Fruit fly (Drosophila melanogaster): ENCODE results near the gene iPLA2-VIA.
A peak's percentile ranks its signal among the peaks of the same experiment; 100 is the strongest.

iPLA2-VIA gene

dm6 chr3L:9897164-9897783 lies 33.1 kb upstream of the iPLA2-VIA start (continued):
- TF ChIP-seq gem (tag; optimal IDR thresholded peaks at IDR 0.05) (peak; percentile 34), CG32772 (GFP tag; IDR thresholded peaks at IDR 0.05) (no peak), bsh (GFP tag; optimal IDR thresholded peaks at IDR 0.05) (peak in 1 of 2 experiments; percentile 9), sd (tag; optimal IDR thresholded peaks at IDR 0.05) (peak; percentile 35), lab (GFP tag; optimal IDR thresholded peaks at IDR 0.05) (peak; percentile 21), CG10366 (GFP tag; IDR thresholded peaks at IDR 0.05) (peak; percentile 28; the same call in 1 of the 2 replicates), Hmr (GFP tag; optimal IDR thresholded peaks at IDR 0.05) (peak; percentile 1), Max (GFP tag; optimal IDR thresholded peaks at IDR 0.05) (no peak), dysf (GFP tag; IDR thresholded peaks at IDR 0.05) (0 out of 3 replicates have a peak, but pooled peaks have one; percentile 7), Xbp1 (GFP tag; optimal IDR thresholded peaks at IDR 0.05) (peak; percentile 39), shn (GFP tag; optimal IDR thresholded peaks at IDR 0.05) (peak; percentile 27), CG34422 (GFP tag; IDR thresholded peaks at IDR 0.05) (0 out of 3 replicates have a peak, but pooled peaks have one; percentile 8), Elba2 (GFP tag; optimal IDR thresholded peaks at IDR 0.05) (peak; percentile 18), CG14667 (GFP tag; IDR thresholded peaks at IDR 0.05) (no peak), CG9797 (GFP tag; optimal IDR thresholded peaks at IDR 0.05) (no peak), ftz-f1 (GFP tag; optimal IDR thresholded peaks at IDR 0.05) (no peak), Xrp1 (GFP tag; IDR thresholded peaks at IDR 0.05) (0 out of 2 replicates have a peak, but pooled peaks have one; percentile 29), HLH4C (GFP tag; IDR thresholded peaks at IDR 0.05; ENCODE audit: partially characterized antibody) (no peak), lbe (GFP tag; optimal IDR thresholded peaks at IDR 0.05) (peak; percentile 20), rib (GFP tag; IDR thresholded peaks at IDR 0.05) (peak; percentile 72), Hsf (GFP tag; optimal IDR thresholded peaks at IDR 0.05) (no peak), Sox102F (GFP tag; optimal IDR thresholded peaks at IDR 0.05) (peak; percentile 27), CG12236 (GFP tag; optimal IDR thresholded peaks at IDR 0.05) (no peak), CG6683 (GFP tag; optimal IDR thresholded peaks at IDR 0.05) (no peak)

DNA sequence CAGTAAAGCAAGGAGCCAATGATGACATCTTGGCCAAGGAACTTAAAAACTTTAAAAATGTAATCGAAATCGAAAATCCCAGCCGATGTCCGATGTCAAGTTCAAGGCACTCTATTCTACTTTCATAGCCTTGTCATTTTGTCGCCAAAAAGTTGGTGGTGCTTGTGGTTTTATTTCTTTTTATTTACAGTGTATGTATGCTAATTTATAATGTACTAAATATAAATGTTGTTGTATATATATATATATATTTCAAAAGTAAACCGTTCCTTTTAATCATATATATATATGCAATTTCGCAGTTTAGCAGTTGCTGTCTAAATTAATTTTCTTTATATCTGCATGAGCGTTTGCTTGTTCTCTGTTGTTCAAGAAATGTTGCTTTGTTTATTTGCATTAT lies 30.5 kb upstream of the iPLA2-VIA start, which contains the start of the genes CG6709 and Hez:
Gene CG6709, minus strand, starts transcription at position 101 of the 400 bp plus-strand sequence.
Gene Hez, minus strand, starts transcription at position 101 of the 400 bp plus-strand sequence.
- TF ChIP-seq E2f1 (GFP tag; IDR thresholded peaks at IDR 0.05), result no peak
- no peak for TF ChIP-seq CG34224 (GFP tag; IDR thresholded peaks at IDR 0.05; ENCODE audit: partially characterized antibody)
- no peak for TF ChIP-seq CG7745 (tag; optimal IDR thresholded peaks at IDR 0.05)
- TF ChIP-seq ATbp (GFP tag; optimal IDR thresholded peaks at IDR 0.05), result no peak
- TF ChIP-seq ken (GFP tag; IDR thresholded peaks at IDR 0.05), result no peak
- no peak for TF ChIP-seq GATAe (GFP tag; conservative IDR thresholded peaks at IDR 0.05)
- no peak for TF ChIP-seq CG10209 (GFP tag; optimal IDR thresholded peaks at IDR 0.05)

DNA sequence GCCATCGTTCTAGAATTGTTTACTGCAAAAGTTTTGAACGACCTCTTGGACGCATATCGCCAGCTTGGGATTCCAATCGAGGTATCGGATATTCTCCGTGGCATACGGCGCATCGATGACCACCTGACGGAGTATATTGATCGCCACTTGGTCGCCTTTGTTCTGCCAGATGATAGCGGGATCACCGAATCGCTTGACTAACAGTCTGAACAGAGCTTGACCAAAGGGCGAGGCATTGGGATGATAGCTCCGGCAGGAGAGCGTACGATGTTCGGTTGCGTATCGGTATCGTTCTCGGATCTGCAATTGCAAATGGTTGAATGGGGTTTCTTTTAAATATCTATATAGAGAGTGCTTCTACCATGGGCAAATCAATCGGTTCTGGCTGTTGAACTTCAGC lies 29.8 kb upstream of the iPLA2-VIA start:
- no peak for TF ChIP-seq Hmr (GFP tag; optimal IDR thresholded peaks at IDR 0.05)
- no peak for TF ChIP-seq Ets65A (GFP tag)
- TF ChIP-seq CG5245 (GFP tag; optimal IDR thresholded peaks at IDR 0.05), result no peak
- no peak for TF ChIP-seq CG10267 (tag; optimal IDR thresholded peaks at IDR 0.05)
- no peak for TF ChIP-seq CG10462 (GFP tag; optimal IDR thresholded peaks at IDR 0.05)
- no peak for TF ChIP-seq gcm2 (GFP tag; optimal IDR thresholded peaks at IDR 0.05)
- TF ChIP-seq CG7271 (tag; optimal IDR thresholded peaks at IDR 0.05), result no peak
- no peak for TF ChIP-seq CG7963 (GFP tag; IDR thresholded peaks at IDR 0.05; ENCODE audit: partially characterized antibody)
- TF ChIP-seq pho (GFP tag; optimal IDR thresholded peaks at IDR 0.05), result no peak
- TF ChIP-seq bowl (GFP tag; IDR thresholded peaks at IDR 0.05), result no peak
- no peak for TF ChIP-seq odd (GFP tag; optimal IDR thresholded peaks at IDR 0.05)
- TF ChIP-seq B-H2 (GFP tag; optimal IDR thresholded peaks at IDR 0.05), result no peak
- no peak for TF ChIP-seq ac (GFP tag; optimal IDR thresholded peaks at IDR 0.05)
- TF ChIP-seq CG1647 (GFP tag; optimal IDR thresholded peaks at IDR 0.05), result no peak
- TF ChIP-seq ftz-f1 (GFP tag; optimal IDR thresholded peaks at IDR 0.05), result no peak

Measured in whole organism, embryonic.